Fruit fly (Drosophila melanogaster) whole organism, pupa: ENCODE results near the gene CG17646.

Experiments
- CG10348 ChIP-seq: fragments of 200-800 bp; sonication (Bioruptor generic); IDR thresholded peaks from 2 replicates; pipeline ENCODE4 v1.3.6; 2022; ENCODE audit warnings: missing biosample characterization, missing genetic modification characterization
- CG12605 ChIP-seq: fragments of 200-800 bp; sonication (Bioruptor generic); IDR thresholded peaks from 2 replicates; pipeline ENCODE4 v1.3.6; 2022; ENCODE audit warnings: missing biosample characterization, missing genetic modification characterization
- CG17806 ChIP-seq: fragments of 200-800 bp; sonication (Bioruptor generic); optimal IDR thresholded peaks from 2 replicates; lab custom pipeline; 2018; ENCODE audit warnings: missing biosample characterization, mild to moderate bottlenecking, missing genetic modification characterization, moderate library complexity
- CG34367 ChIP-seq: fragments of 200-800 bp; sonication (Bioruptor generic); optimal IDR thresholded peaks from 2 replicates; lab custom pipeline; 2018; ENCODE audit warnings: missing biosample characterization, mild to moderate bottlenecking, missing genetic modification characterization
- CG8159 ChIP-seq: fragments of 200-800 bp; sonication (Bioruptor generic); optimal IDR thresholded peaks from 3 replicates; lab custom pipeline; 2018; ENCODE audit warnings: missing biosample characterization, mild to moderate bottlenecking, missing genetic modification characterization, moderate library complexity
- D1 ChIP-seq: fragments of 200-800 bp; sonication (Bioruptor generic); optimal IDR thresholded peaks from 2 replicates; lab custom pipeline; 2018; ENCODE audit warnings: missing biosample characterization, mild to moderate bottlenecking, missing genetic modification characterization, moderate library complexity
- EcR ChIP-seq: fragments of 200-800 bp; sonication (Bioruptor generic); optimal IDR thresholded peaks from 3 replicates; lab custom pipeline; 2019; ENCODE audit warnings: missing biosample characterization, missing genetic modification characterization, mild to moderate bottlenecking, moderate library complexity, missing genetic modification reagents
- Pif1A ChIP-seq: fragments of 200-800 bp; sonication (Bioruptor generic); optimal IDR thresholded peaks from 3 replicates; lab custom pipeline; 2016; ENCODE audit warnings: missing biosample characterization, missing genetic modification characterization
- Pif1B ChIP-seq: fragments of 200-800 bp; sonication (Bioruptor generic); optimal IDR thresholded peaks from 3 replicates; lab custom pipeline; 2016; ENCODE audit warnings: missing biosample characterization, missing genetic modification characterization
- Snoo ChIP-seq: fragments of 200-800 bp; sonication (Bioruptor generic); optimal IDR thresholded peaks from 3 replicates; lab custom pipeline; 2017; ENCODE audit warnings: missing biosample characterization, mild to moderate bottlenecking, missing genetic modification characterization, inconsistent platforms
- rn ChIP-seq: fragments of 200-800 bp; sonication (Bioruptor generic); IDR thresholded peaks from 2 replicates; pipeline ENCODE4 v1.3.6; 2022; ENCODE audit warnings: missing biosample characterization, missing genetic modification characterization

DNA sequence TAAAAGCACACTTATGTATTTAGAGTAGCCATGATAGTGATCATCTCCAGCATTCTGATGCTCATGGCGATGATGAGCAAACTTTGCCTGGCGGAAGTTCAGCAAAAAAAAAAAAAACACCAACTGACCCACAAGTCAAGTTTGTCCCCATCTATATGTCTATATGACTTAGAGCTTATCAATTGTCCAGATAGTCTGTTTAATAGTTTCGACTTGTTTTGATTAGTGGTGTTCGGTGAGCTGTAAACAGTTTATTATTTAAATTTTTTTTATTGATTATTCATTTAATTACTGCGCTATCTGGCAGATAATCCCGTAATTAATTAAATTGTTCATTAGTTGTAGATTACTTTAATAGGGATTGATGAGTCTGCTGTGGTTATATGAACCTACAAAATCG, 11.5 kb downstream of the CG17646 start:
- TF ChIP-seq Pif1A (GFP tag; lab: Kevin White, UChicago), result no peak
- TF ChIP-seq CG12605, result no peak
- TF ChIP-seq Snoo (tag; lab: Kevin White, UChicago), result no peak
- no peak for TF ChIP-seq CG8159
- no peak for TF ChIP-seq CG17806 (tag; lab: Kevin White, UChicago)
- TF ChIP-seq CG10348, result no peak
- TF ChIP-seq rn (GFP tag; lab: Robert Waterston, UW), result no peak
- TF ChIP-seq EcR (GFP tag; lab: Kevin White, UChicago), result no peak
- TF ChIP-seq D1 (tag; lab: Kevin White, UChicago), result no peak
- TF ChIP-seq CG34367, result no peak
- no peak for TF ChIP-seq Pif1B (GFP tag; lab: Kevin White, UChicago)
